Fruit fly (Drosophila melanogaster): Measurements from ENCODE around the gene CG10096.

Gene CG10096

dm6 chr3R:12350497-12350896 lies 45.3 kb downstream of the CG10096 start, which contains the start of gene CG10038 (continued):
- no peak for TF ChIP-seq CG7271 (tag; optimal IDR thresholded peaks at IDR 0.05)
- peak; percentile 21 for TF ChIP-seq CG12942 (GFP tag; optimal IDR thresholded peaks at IDR 0.05)
- TF ChIP-seq row (GFP tag; IDR thresholded peaks at IDR 0.05) = peak; percentile 86
- peak; percentile 41 for TF ChIP-seq bcd (GFP tag; optimal IDR thresholded peaks at IDR 0.05)
- TF ChIP-seq Spps (tag; optimal IDR thresholded peaks at IDR 0.05) = no peak
- TF ChIP-seq CG18262 (tag; optimal IDR thresholded peaks at IDR 0.05) = peak; percentile 27
- TF ChIP-seq Oaz (GFP tag; IDR thresholded peaks at IDR 0.05) = no peak
- TF ChIP-seq CG32532 (GFP tag; IDR thresholded peaks at IDR 0.05) = peak; percentile 66
- 0 out of 3 replicates have a peak, but pooled peaks have one; percentile 37 for TF ChIP-seq dysf (GFP tag; IDR thresholded peaks at IDR 0.05)
- peak; percentile 37 for TF ChIP-seq zfh2 (GFP tag; optimal IDR thresholded peaks at IDR 0.05)
- peak; percentile 36 for TF ChIP-seq Hr3 (GFP tag; optimal IDR thresholded peaks at IDR 0.05)
- TF ChIP-seq chm (GFP tag; IDR thresholded peaks at IDR 0.05) = no peak
- peak; percentile 60; the same call in 2 of the 3 replicates for TF ChIP-seq CG34422 (GFP tag; IDR thresholded peaks at IDR 0.05)
- peak; percentile 52 for TF ChIP-seq CG1647 (GFP tag; optimal IDR thresholded peaks at IDR 0.05)
- TF ChIP-seq CG9876 (GFP tag; optimal IDR thresholded peaks at IDR 0.05) = peak; percentile 14
- peak; percentile 24 for TF ChIP-seq zf30C (GFP tag; optimal IDR thresholded peaks at IDR 0.05)
- TF ChIP-seq CG1603 (tag; optimal IDR thresholded peaks at IDR 0.05) = peak; percentile 69
- no peak for TF ChIP-seq esg (GFP tag; conservative IDR thresholded peaks at IDR 0.05)
- peak; percentile 45 for TF ChIP-seq YL-1 (GFP tag; optimal IDR thresholded peaks at IDR 0.05)
- no peak for TF ChIP-seq gem (tag; optimal IDR thresholded peaks at IDR 0.05)
- 0 out of 3 replicates have a peak, but pooled peaks have one; percentile 28 for TF ChIP-seq Mrtf (GFP tag; IDR thresholded peaks at IDR 0.05)
- peak; percentile 46 for TF ChIP-seq CG12391 (tag; optimal IDR thresholded peaks at IDR 0.05)
- TF ChIP-seq CG12236 (GFP tag; optimal IDR thresholded peaks at IDR 0.05) = no peak
- TF ChIP-seq CTCF (GFP tag; optimal IDR thresholded peaks at IDR 0.05) = peak; percentile 96
- no peak for TF ChIP-seq ttk (GFP tag; IDR thresholded peaks at IDR 0.05)
- TF ChIP-seq ase (GFP tag; IDR thresholded peaks at IDR 0.05) = no peak
- TF ChIP-seq mld (GFP tag; IDR thresholded peaks at IDR 0.05; ENCODE audit: partially characterized antibody) = peak; percentile 80; the same call in 2 of the 3 replicates
- no peak for TF ChIP-seq scrt (GFP tag; optimal IDR thresholded peaks at IDR 0.05)
- peak; percentile 98 for TF ChIP-seq Opbp (GFP tag; IDR thresholded peaks at IDR 0.05; ENCODE audit: partially characterized antibody)
- peak; percentile 41 for TF ChIP-seq Fer1 (GFP tag; optimal IDR thresholded peaks at IDR 0.05)
- TF ChIP-seq sob (GFP tag; IDR thresholded peaks at IDR 0.05) = peak; percentile 56; the same call in 1 of the 2 replicates
- peak; percentile 52 for TF ChIP-seq CG14710 (tag; optimal IDR thresholded peaks at IDR 0.05)
- peak; percentile 6 for TF ChIP-seq CG8924 (tag; optimal IDR thresholded peaks at IDR 0.05)
- TF ChIP-seq ap (GFP tag; IDR thresholded peaks at IDR 0.05) = no peak
- TF ChIP-seq CG30431 (GFP tag; optimal IDR thresholded peaks at IDR 0.05) = no peak
- TF ChIP-seq ara (GFP tag; IDR thresholded peaks at IDR 0.05) = 0 out of 2 replicates have a peak, but pooled peaks have one; percentile 28
- TF ChIP-seq unpg (GFP tag; optimal IDR thresholded peaks at IDR 0.05) = peak; percentile 15
- peak; percentile 44 for TF ChIP-seq gfzf (GFP tag; optimal IDR thresholded peaks at IDR 0.05)
- TF ChIP-seq tna (GFP tag; IDR thresholded peaks at IDR 0.05; ENCODE audit: partially characterized antibody) = peak; percentile 91
- TF ChIP-seq knrl (GFP tag; IDR thresholded peaks at IDR 0.05; ENCODE audit: partially characterized antibody) = peak; percentile 96
- peak; percentile 36 for TF ChIP-seq chn (GFP tag; optimal IDR thresholded peaks at IDR 0.05)
- no peak for TF ChIP-seq CG34376 (GFP tag; optimal IDR thresholded peaks at IDR 0.05)
- no peak for TF ChIP-seq HLH54F (GFP tag; optimal IDR thresholded peaks at IDR 0.05)
- peak; percentile 92 for TF ChIP-seq vnd (GFP tag; IDR thresholded peaks at IDR 0.05; ENCODE audit: partially characterized antibody)
- TF ChIP-seq CG15269 (tag; optimal IDR thresholded peaks at IDR 0.05) = no peak
- TF ChIP-seq CG7987 (GFP tag; optimal IDR thresholded peaks at IDR 0.05) = no peak
- TF ChIP-seq CG3847 (GFP tag; IDR thresholded peaks at IDR 0.05) = peak; percentile 55
- peak; percentile 62 for TF ChIP-seq Xbp1 (GFP tag; optimal IDR thresholded peaks at IDR 0.05)
- TF ChIP-seq cg (GFP tag; optimal IDR thresholded peaks at IDR 0.05) = no peak
- TF ChIP-seq CG16779 (GFP tag; IDR thresholded peaks at IDR 0.05) = no peak
- TF ChIP-seq jigr1 (GFP tag; IDR thresholded peaks at IDR 0.05) = 0 out of 3 replicates have a peak, but pooled peaks have one; percentile 9
